Worm (Caenorhabditis elegans) whole organism, young adult: ENCODE results near the gene ttr-47.
A peak's percentile ranks its signal among the peaks of the same experiment; 100 is the strongest.

Source experiments
- B0035.1 ChIP-seq: sonication (generic microtip); optimal IDR thresholded peaks from 2 replicates; lab custom pipeline; 2016; ENCODE audit warnings: missing genetic modification characterization, mild to moderate bottlenecking, missing compliant biosample characterization, missing genotype, missing genetic modification reagents
- B0261.1 ChIP-seq: sonication (generic microtip); optimal IDR thresholded peaks from 2 replicates; lab custom pipeline; 2016; ENCODE audit warnings: mild to moderate bottlenecking, missing genetic modification characterization, moderate library complexity, missing compliant biosample characterization
- F39B2.1 ChIP-seq: fragments of 200-800 bp; sonication (Bioruptor generic); IDR thresholded peaks from 2 replicates; pipeline ENCODE4 v1.3.6; 2022; ENCODE audit warnings: missing genetic modification reagents, missing genetic modification characterization, missing compliant biosample characterization
- F49E8.2 ChIP-seq: sonication (generic microtip); optimal IDR thresholded peaks from 3 replicates; lab custom pipeline; 2017; ENCODE audit warnings: missing genetic modification characterization, mild to moderate bottlenecking, missing compliant biosample characterization, antibody characterized with exemption, moderate library complexity; ENCODE audit not compliant: insufficient read depth
- T26A5.8 ChIP-seq: sonication (generic microtip); optimal IDR thresholded peaks from 2 replicates; lab custom pipeline; 2016; ENCODE audit warnings: missing genetic modification characterization, missing compliant biosample characterization
- Y67H2A.10 ChIP-seq: fragments of 200-800 bp; sonication (Bioruptor generic); conservative IDR thresholded peaks from 2 replicates; pipeline ENCODE4 v1.3.6; 2022; ENCODE audit warnings: missing genetic modification reagents, missing genetic modification characterization, missing compliant biosample characterization
- ama-1 ChIP-seq, 3 experiments: fragments of 150-350 bp in 1 of 3; sonication (generic microtip) in 2 of 3; optimal IDR thresholded peaks; 2 replicates each; lab custom pipeline; 2014 to 2018; ENCODE audit warnings: missing biosample characterization in 2 of 3, missing genetic modification characterization in 2 of 3, missing genetic modification reagents in 2 of 3
- aptf-2 ChIP-seq: fragments of 200-800 bp; sonication (Bioruptor generic); conservative IDR thresholded peaks from 2 replicates; pipeline ENCODE4 v1.3.6; 2022; ENCODE audit warnings: missing genetic modification reagents, missing genetic modification characterization, missing compliant biosample characterization
- bed-2 ChIP-seq: fragments of 200-800 bp; sonication (Bioruptor generic); IDR thresholded peaks from 2 replicates; pipeline ENCODE4 v1.3.6; 2022; ENCODE audit warnings: missing genetic modification reagents, missing genetic modification characterization, missing compliant biosample characterization
- cebp-2 ChIP-seq: fragments of 200-800 bp; sonication (Bioruptor generic); IDR thresholded peaks from 2 replicates; pipeline ENCODE4 v1.3.6; 2022; ENCODE audit warnings: missing genetic modification characterization, missing compliant biosample characterization
- ceh-40 ChIP-seq: fragments of 200-800 bp; sonication (Bioruptor generic); IDR thresholded peaks from 2 replicates; pipeline ENCODE4 v1.3.6; 2022; ENCODE audit warnings: missing genetic modification characterization, missing compliant biosample characterization
- die-1 ChIP-seq: sonication (generic microtip); optimal IDR thresholded peaks from 2 replicates; lab custom pipeline; 2016; ENCODE audit warnings: missing genotype, mild to moderate bottlenecking, missing genetic modification characterization, missing compliant biosample characterization
- fkh-3 ChIP-seq: sonication (generic microtip); optimal IDR thresholded peaks from 2 replicates; lab custom pipeline; 2016; ENCODE audit warnings: mild to moderate bottlenecking, missing genetic modification characterization, missing compliant biosample characterization
- hlh-12 ChIP-seq: sonication (generic microtip); optimal IDR thresholded peaks from 2 replicates; lab custom pipeline; 2016; ENCODE audit warnings: missing genetic modification characterization, missing compliant biosample characterization
- lsy-27 ChIP-seq: sonication (generic microtip); optimal IDR thresholded peaks from 2 replicates; lab custom pipeline; 2017; ENCODE audit warnings: missing genetic modification characterization, mild to moderate bottlenecking, missing compliant biosample characterization, antibody characterized with exemption, missing genotype, borderline replicate concordance; ENCODE audit not compliant: insufficient read depth
- madf-3 ChIP-seq: fragments of 200-800 bp; sonication (Bioruptor generic); IDR thresholded peaks from 2 replicates; pipeline ENCODE4 v1.3.6; 2022; ENCODE audit warnings: missing genetic modification reagents, missing genetic modification characterization, missing compliant biosample characterization
- madf-6 ChIP-seq: fragments of 200-800 bp; sonication (Bioruptor generic); IDR thresholded peaks from 2 replicates; pipeline ENCODE4 v1.3.6; 2022; ENCODE audit warnings: missing genetic modification reagents, missing genetic modification characterization, missing compliant biosample characterization
- madf-8 ChIP-seq: fragments of 200-800 bp; sonication (Bioruptor generic); conservative IDR thresholded peaks from 2 replicates; pipeline ENCODE4 v1.3.6; 2022; ENCODE audit warnings: missing genetic modification reagents, missing genetic modification characterization, missing compliant biosample characterization
- mcd-1 ChIP-seq: fragments of 200-800 bp; sonication (Bioruptor generic); IDR thresholded peaks from 2 replicates; pipeline ENCODE4 v1.3.6; 2022; ENCODE audit warnings: missing genetic modification reagents, missing genetic modification characterization, missing compliant biosample characterization
- nfyb-1 ChIP-seq: fragments of 200-800 bp; sonication (Bioruptor generic); IDR thresholded peaks from 2 replicates; pipeline ENCODE4 v1.3.6; 2022; ENCODE audit warnings: missing genetic modification reagents, missing genetic modification characterization, missing compliant biosample characterization
- nhr-120 ChIP-seq: fragments of 200-800 bp; sonication (Bioruptor generic); IDR thresholded peaks from 2 replicates; pipeline ENCODE4 v1.3.6; 2022; ENCODE audit warnings: missing genetic modification characterization, missing compliant biosample characterization
- pbrm-1 ChIP-seq: fragments of 200-800 bp; sonication (Bioruptor generic); IDR thresholded peaks from 2 replicates; pipeline ENCODE4 v1.3.6; 2022; ENCODE audit warnings: missing genetic modification reagents, missing genetic modification characterization, missing compliant biosample characterization
- pha-4 ChIP-seq: fragments of 150-350 bp; sonication (generic microtip); optimal IDR thresholded peaks from 2 replicates; lab custom pipeline; 2014; ENCODE audit warnings: missing biosample characterization, missing genetic modification reagents, missing genetic modification characterization
- rpc-1 ChIP-seq, 2 experiments: fragments of 150-350 bp in 1 of 2; sonication (generic microtip) in 1 of 2; optimal IDR thresholded peaks; 2 replicates each; lab custom pipeline; 2014 to 2018; ENCODE audit warnings: missing biosample characterization in 1 of 2, missing genetic modification characterization in 1 of 2, missing genetic modification reagents in 1 of 2, missing genotype in 1 of 2
- sdz-38 ChIP-seq: sonication (generic microtip); optimal IDR thresholded peaks from 2 replicates; lab custom pipeline; 2016; ENCODE audit warnings: missing genotype, missing genetic modification characterization, missing compliant biosample characterization
- snpc-1.3 ChIP-seq: sonication (generic microtip); optimal IDR thresholded peaks from 2 replicates; lab custom pipeline; 2017; ENCODE audit warnings: missing genetic modification characterization, mild to moderate bottlenecking, missing compliant biosample characterization, antibody characterized with exemption, moderate library complexity, missing genotype, missing genetic modification reagents; ENCODE audit not compliant: insufficient read depth
- snpc-3.4 ChIP-seq: sonication (generic microtip); optimal IDR thresholded peaks from 2 replicates; lab custom pipeline; 2017; ENCODE audit warnings: missing genetic modification characterization, mild to moderate bottlenecking, missing compliant biosample characterization, antibody characterized with exemption, moderate library complexity, missing genotype, missing genetic modification reagents
- ztf-25 ChIP-seq: fragments of 200-800 bp; sonication (Bioruptor generic); IDR thresholded peaks from 2 replicates; pipeline ENCODE4 v1.3.6; 2022; ENCODE audit warnings: missing genetic modification reagents, missing genetic modification characterization, missing compliant biosample characterization

The ttr-47 gene

DNA sequence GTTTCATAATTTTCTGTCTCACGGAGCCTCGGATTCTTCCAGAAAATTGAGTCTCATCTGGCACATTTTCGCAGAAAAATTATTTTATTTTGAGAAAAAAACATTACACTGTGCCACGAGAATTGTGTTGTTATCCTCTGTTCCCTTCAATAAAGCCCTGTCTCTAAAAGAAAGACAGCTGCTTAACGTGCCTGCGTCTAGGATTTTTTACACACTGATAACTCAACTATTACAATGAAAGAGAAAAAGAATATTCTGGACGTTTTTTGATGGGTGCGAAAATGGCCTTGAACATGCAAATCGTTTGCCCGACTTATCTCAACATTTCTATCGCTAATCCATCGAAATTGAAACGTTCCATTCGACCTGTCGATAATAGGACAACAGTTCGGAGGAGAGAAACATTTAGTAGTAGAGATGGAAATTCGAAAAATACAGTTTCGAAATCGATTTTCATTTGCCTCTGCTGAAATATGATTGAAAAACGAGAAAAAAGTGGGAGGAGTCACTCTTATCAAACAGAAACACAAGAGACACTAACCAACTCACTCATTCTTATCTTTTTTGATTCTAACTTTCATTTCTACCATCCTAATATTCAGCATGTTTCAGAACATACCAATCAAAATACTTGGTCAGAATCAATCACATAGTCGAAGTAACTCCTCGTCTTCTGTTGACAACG, 14.0 kb downstream of the ttr-47 start (continued):
- no peak for TF ChIP-seq bed-2 (GFP tag; lab: Robert Waterston, UW)
- no peak for TF ChIP-seq nhr-120 (GFP tag; lab: Robert Waterston, UW)
- 0 out of 2 replicates have a peak, but pooled peaks have one; percentile 31 for TF ChIP-seq ceh-40 (GFP tag; lab: Robert Waterston, UW)
- TF ChIP-seq Y67H2A.10: no peak
- TF ChIP-seq sdz-38 (tag; lab: Kevin White, UChicago): no peak
- 0 out of 2 replicates have a peak, but pooled peaks have one; percentile 16 for TF ChIP-seq nfyb-1 (GFP tag; lab: Robert Waterston, UW)
- no peak for TF ChIP-seq F39B2.1 (GFP tag; lab: Robert Waterston, UW)
- TF ChIP-seq cebp-2: no peak
- TF ChIP-seq snpc-3.4 (tag; lab: Kevin White, UChicago): no peak

DNA sequence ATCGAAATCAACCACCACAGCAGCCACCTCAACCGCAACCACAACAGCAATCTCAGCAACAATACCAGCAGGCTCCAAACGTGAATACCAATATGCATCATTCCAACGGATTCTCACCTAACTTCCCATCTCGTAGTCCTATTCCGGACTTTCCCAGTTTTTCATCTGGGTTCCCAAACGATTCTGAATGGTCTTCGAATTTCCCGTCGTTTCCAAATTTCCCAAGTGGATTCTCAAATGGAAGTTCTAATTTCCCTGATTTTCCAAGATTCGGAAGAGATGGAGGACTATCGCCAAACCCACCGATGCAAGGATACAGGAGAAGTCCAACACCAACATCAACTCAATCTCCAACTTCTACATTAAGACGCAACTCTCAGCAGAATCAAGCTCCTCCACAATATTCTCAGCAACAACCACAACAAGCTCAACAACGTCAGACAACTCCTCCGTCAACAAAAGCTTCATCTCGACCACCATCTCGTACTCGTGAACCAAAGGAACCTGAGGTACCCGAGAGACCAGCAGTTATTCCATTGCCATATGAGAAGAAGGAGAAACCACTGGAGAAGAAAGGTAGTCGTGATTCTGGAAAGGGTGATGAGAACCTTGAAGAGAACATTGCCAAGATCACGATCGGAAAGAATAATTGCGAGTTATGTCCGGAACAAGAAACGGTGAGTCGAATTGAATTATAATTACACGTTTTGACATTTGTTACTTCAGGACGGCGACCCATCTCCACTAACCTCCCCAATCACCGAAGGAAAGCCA, 14.8 kb downstream of the ttr-47 start:
- TF ChIP-seq pbrm-1 (GFP tag; lab: Robert Waterston, UW) (0 out of 2 replicates have a peak, but pooled peaks have one; percentile 9), ceh-40 (GFP tag; lab: Robert Waterston, UW) (no peak), ama-1 (optimal IDR thresholded peaks at IDR 0.05; lab: Kevin White, UChicago) (peak; percentile 65), ama-1 (GFP tag; optimal IDR thresholded peaks at IDR 0.05; lab: Kevin White, UChicago) (no peak), T26A5.8 (tag; lab: Kevin White, UChicago) (no peak)

DNA sequence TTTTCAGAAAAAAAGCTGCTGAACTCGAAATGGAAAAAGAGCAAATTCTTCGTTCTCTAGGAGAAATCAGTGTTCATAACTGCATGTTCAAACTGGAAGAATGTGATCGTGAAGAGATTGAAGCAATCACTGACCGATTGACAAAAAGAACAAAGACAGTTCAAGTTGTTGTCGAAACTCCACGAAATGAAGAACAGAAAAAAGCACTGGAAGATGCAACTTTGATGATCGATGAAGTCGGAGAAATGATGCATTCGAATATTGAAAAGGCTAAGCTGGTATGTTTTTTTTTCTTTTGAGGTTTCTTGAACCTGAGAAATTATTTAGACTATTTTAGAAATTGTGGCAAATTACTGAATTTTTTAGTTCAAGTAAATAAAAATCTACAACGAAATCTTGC, 15.6 kb downstream of the ttr-47 start:
- TF ChIP-seq fkh-3 (tag; lab: Kevin White, UChicago): no peak
- TF ChIP-seq madf-3 (GFP tag; lab: Robert Waterston, UW): 0 out of 2 replicates have a peak, but pooled peaks have one; percentile 21
- no peak for TF ChIP-seq snpc-3.4 (tag; lab: Kevin White, UChicago)
- TF ChIP-seq ama-1 (optimal IDR thresholded peaks at IDR 0.05; lab: Kevin White, UChicago): peak; percentile 11
- TF ChIP-seq ama-1 (GFP tag; optimal IDR thresholded peaks at IDR 0.05; lab: Kevin White, UChicago): no peak
- no peak for TF ChIP-seq B0261.1
- no peak for TF ChIP-seq T26A5.8 (tag; lab: Kevin White, UChicago)
- no peak for TF ChIP-seq pbrm-1 (GFP tag; lab: Robert Waterston, UW)
- no peak for TF ChIP-seq madf-6 (GFP tag; lab: Robert Waterston, UW)
- no peak for TF ChIP-seq ztf-25 (GFP tag; lab: Robert Waterston, UW)
- no peak for TF ChIP-seq madf-8

DNA sequence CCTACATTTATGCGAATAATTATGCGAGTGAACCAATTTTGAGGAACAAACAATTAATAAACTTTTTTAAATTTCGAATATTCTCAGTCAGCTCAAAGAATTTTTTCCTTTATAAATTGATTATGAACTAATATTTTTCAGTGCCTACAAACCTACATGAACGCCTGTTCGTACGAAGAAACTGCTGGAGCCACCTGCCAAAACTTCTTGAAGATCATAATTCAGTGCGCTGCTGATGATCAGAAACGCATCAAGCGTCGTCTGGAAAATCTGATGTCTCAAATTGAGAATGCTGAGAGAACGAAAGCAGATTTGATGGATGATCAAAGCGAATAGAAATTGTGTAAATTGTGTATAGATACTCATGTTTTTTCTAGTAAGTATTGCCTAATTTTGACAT, 16.1 kb downstream of the ttr-47 start:
- no peak for TF ChIP-seq madf-3 (GFP tag; lab: Robert Waterston, UW)
- no peak for TF ChIP-seq die-1
- no peak for TF ChIP-seq B0035.1 (tag; lab: Kevin White, UChicago)
- TF ChIP-seq rpc-1 (optimal IDR thresholded peaks at IDR 0.05; lab: Kevin White, UChicago): no peak
- no peak for TF ChIP-seq rpc-1 (tag; optimal IDR thresholded peaks at IDR 0.05; lab: Kevin White, UChicago)
- TF ChIP-seq mcd-1 (GFP tag; lab: Robert Waterston, UW): no peak
- TF ChIP-seq pha-4 (tag; lab: Kevin White, UChicago): no peak
- no peak for TF ChIP-seq hlh-12 (tag; lab: Kevin White, UChicago)
- no peak for TF ChIP-seq lsy-27
- TF ChIP-seq aptf-2: no peak
- no peak for TF ChIP-seq snpc-1.3 (tag; lab: Kevin White, UChicago)
- no peak for TF ChIP-seq F49E8.2 (tag; lab: Kevin White, UChicago)
